Worm (Caenorhabditis elegans): ENCODE data around the gene hyl-1.

ce11 chrIV:8571138-8571537 is 32.2 kb downstream of the hyl-1 start, which contains the start of gene Y59H11AM.1:
- TF ChIP-seq him-1 (tag; optimal IDR thresholded peaks at IDR 0.05) (no peak), dao-5 (tag; optimal IDR thresholded peaks at IDR 0.05) (no peak), W03F9.2 (tag; optimal IDR thresholded peaks at IDR 0.05) (no peak)
